Worm (Caenorhabditis elegans): ENCODE data around the gene F59A6.12.

DNA sequence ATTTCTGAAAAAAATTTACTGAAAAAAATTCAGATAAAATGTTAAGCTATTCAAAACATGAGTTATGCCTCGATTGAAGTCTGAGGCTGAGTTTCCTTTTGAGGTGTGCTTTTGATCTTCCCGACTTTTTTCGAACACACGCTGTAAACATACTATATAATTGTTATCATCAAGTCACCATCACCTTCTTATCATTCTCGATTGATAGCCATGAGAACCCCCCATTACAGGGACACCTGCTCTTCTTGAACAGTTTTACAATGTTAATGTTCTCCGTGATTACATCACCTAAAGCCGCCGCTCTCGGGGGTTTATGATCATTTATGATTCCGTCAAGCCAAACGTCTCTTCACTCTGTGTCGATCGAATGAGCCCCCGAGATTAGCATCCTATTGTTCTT, 27.7 kb downstream of the F59A6.12 start:
- TF ChIP-seq nhr-10 (tag; optimal IDR thresholded peaks at IDR 0.05) (no peak), aly-2 (tag; optimal IDR thresholded peaks at IDR 0.05) (no peak), nhr-237 (tag; optimal IDR thresholded peaks at IDR 0.05) (no peak), snpc-4 (tag; optimal IDR thresholded peaks at IDR 0.05) (no peak), mab-5 (tag; optimal IDR thresholded peaks at IDR 0.05) (no peak), ceh-82 (tag; optimal IDR thresholded peaks at IDR 0.05) (no peak), lin-11 (tag; optimal IDR thresholded peaks at IDR 0.05) (no peak), nhr-129 (tag; optimal IDR thresholded peaks at IDR 0.05) (no peak), unc-39 (tag; optimal IDR thresholded peaks at IDR 0.05) (no peak), egl-27 (tag; optimal IDR thresholded peaks at IDR 0.05) (no peak), lin-13 (GFP tag; optimal IDR thresholded peaks at IDR 0.05) (no peak), unc-62 (GFP tag; optimal IDR thresholded peaks at IDR 0.05) (no peak), elt-3 (tag; optimal IDR thresholded peaks at IDR 0.05) (no peak), nhr-6 (tag; optimal IDR thresholded peaks at IDR 0.05) (no peak)
